Worm (Caenorhabditis elegans) whole organism, mixed stage, embryonic: Measurements from ENCODE around the gene srx-43.

Source experiments
- ceh-83 ChIP-seq: fragments of 200-800 bp; sonication (Bioruptor generic); optimal IDR thresholded peaks from 2 replicates; lab custom pipeline; 2018; ENCODE audit warnings: mild to moderate bottlenecking, missing genetic modification characterization, missing compliant biosample characterization
- ces-1 ChIP-seq: fragments of 150-350 bp; optimal IDR thresholded peaks from 2 replicates; lab custom pipeline; 2014; ENCODE audit warnings: missing biosample characterization, missing genetic modification reagents, missing genetic modification characterization
- hlh-1 ChIP-seq: fragments of 150-350 bp; optimal IDR thresholded peaks from 2 replicates; lab custom pipeline; 2014; ENCODE audit warnings: missing biosample characterization, missing genetic modification reagents, missing genetic modification characterization
- unc-39 ChIP-seq: fragments of 150-350 bp; optimal IDR thresholded peaks from 2 replicates; lab custom pipeline; 2014; ENCODE audit warnings: missing biosample characterization, missing genetic modification characterization
- zip-8 ChIP-seq: fragments of 150-350 bp; optimal IDR thresholded peaks from 2 replicates; lab custom pipeline; 2014; ENCODE audit warnings: missing biosample characterization, missing genetic modification characterization

ce11 chrV:16068938-16069337, 51.2 kb downstream of the srx-43 start, which contains the start of gene cyp-35D1:
- TF ChIP-seq ceh-83 (GFP tag; lab: Kevin White, UChicago) (no peak), zip-8 (tag; lab: Kevin White, UChicago) (no peak), hlh-1 (tag; lab: Kevin White, UChicago) (no peak), unc-39 (tag; lab: Kevin White, UChicago) (no peak), ces-1 (GFP tag; lab: Kevin White, UChicago) (no peak)
